Worm (Caenorhabditis elegans) whole organism, L3 larva: ENCODE results near the gene C07G3.8.

Experiments used
- R02D3.7 ChIP-seq: fragments of 150-350 bp; optimal IDR thresholded peaks from 2 replicates; lab custom pipeline; 2014; ENCODE audit warnings: missing biosample characterization, missing genetic modification characterization
- ZK546.5 ChIP-seq: sonication (generic microtip); optimal IDR thresholded peaks from 2 replicates; lab custom pipeline; 2017; ENCODE audit warnings: missing biosample characterization, missing genetic modification characterization
- aly-2 ChIP-seq: fragments of 150-350 bp; optimal IDR thresholded peaks from 2 replicates; lab custom pipeline; 2014; ENCODE audit warnings: missing biosample characterization, missing genetic modification characterization
- ceh-16 ChIP-seq: sonication (generic microtip); optimal IDR thresholded peaks from 2 replicates; lab custom pipeline; 2017; ENCODE audit warnings: missing biosample characterization, missing genetic modification characterization
- ceh-9 ChIP-seq: sonication (generic microtip); optimal IDR thresholded peaks from 2 replicates; lab custom pipeline; 2018; ENCODE audit warnings: missing biosample characterization, missing genetic modification characterization
- daf-12 ChIP-seq: fragments of 150-350 bp; optimal IDR thresholded peaks from 2 replicates; lab custom pipeline; 2014; ENCODE audit warnings: missing biosample characterization, missing genetic modification reagents, missing genetic modification characterization
- egl-27 ChIP-seq: sonication (generic microtip); optimal IDR thresholded peaks from 4 replicates; lab custom pipeline; 2017; ENCODE audit warnings: missing biosample characterization, missing genetic modification reagents, missing genetic modification characterization
- egl-5 ChIP-seq: fragments of 150-350 bp; optimal IDR thresholded peaks from 2 replicates; lab custom pipeline; 2017; ENCODE audit warnings: missing biosample characterization, missing genetic modification reagents, missing genetic modification characterization, inconsistent platforms
- elt-2 ChIP-seq: sonication (generic microtip); optimal IDR thresholded peaks from 2 replicates; lab custom pipeline; 2016; ENCODE audit warnings: missing genetic modification reagents, mild to moderate bottlenecking, missing genetic modification characterization, missing compliant biosample characterization
- elt-3 ChIP-seq, 3 experiments: fragments of 150-350 bp in 1 of 3; sonication (generic microtip) in 2 of 3; optimal IDR thresholded peaks; 2 replicates in 2 of 3; 4 replicates in 1 of 3; lab custom pipeline; 2014 to 2017; ENCODE audit warnings: missing biosample characterization in 3 of 3, missing genetic modification characterization in 3 of 3
- eor-1 ChIP-seq, 2 experiments: fragments of 150-350 bp; optimal IDR thresholded peaks; 2 replicates each; lab custom pipeline; 2014 to 2018; ENCODE audit warnings: missing biosample characterization in 2 of 2, missing genetic modification characterization in 2 of 2
- fkh-10 ChIP-seq: sonication (generic microtip); optimal IDR thresholded peaks from 2 replicates; lab custom pipeline; 2017; ENCODE audit warnings: missing biosample characterization, missing genetic modification reagents, missing genetic modification characterization
- fkh-2 ChIP-seq: fragments of 150-350 bp; optimal IDR thresholded peaks from 2 replicates; lab custom pipeline; 2014; ENCODE audit warnings: missing biosample characterization, missing genetic modification reagents, missing genetic modification characterization
- fos-1 ChIP-seq: fragments of 150-350 bp; optimal IDR thresholded peaks from 2 replicates; lab custom pipeline; 2014; ENCODE audit warnings: missing biosample characterization, missing genetic modification characterization
- lin-39 ChIP-seq: fragments of 150-350 bp; optimal IDR thresholded peaks from 2 replicates; lab custom pipeline; 2018; ENCODE audit warnings: missing biosample characterization, missing genetic modification reagents, missing genetic modification characterization
- lsy-12 ChIP-seq: sonication (generic microtip); optimal IDR thresholded peaks from 2 replicates; lab custom pipeline; 2016; ENCODE audit warnings: mild to moderate bottlenecking, missing genetic modification characterization, missing compliant biosample characterization
- mdl-1 ChIP-seq: fragments of 150-350 bp; optimal IDR thresholded peaks from 2 replicates; lab custom pipeline; 2014; ENCODE audit warnings: missing biosample characterization, missing genetic modification characterization
- mml-1 ChIP-seq: fragments of 150-350 bp; sonication (generic microtip); optimal IDR thresholded peaks from 3 replicates; lab custom pipeline; 2014; ENCODE audit warnings: missing biosample characterization, missing genetic modification characterization
- nfya-1 ChIP-seq: sonication (generic microtip); optimal IDR thresholded peaks from 2 replicates; lab custom pipeline; 2017; ENCODE audit warnings: missing genetic modification characterization, mild to moderate bottlenecking, missing compliant biosample characterization, antibody characterized with exemption, moderate library complexity; ENCODE audit not compliant: insufficient read depth
- nhr-11 ChIP-seq: fragments of 150-350 bp; optimal IDR thresholded peaks from 2 replicates; lab custom pipeline; 2014; ENCODE audit warnings: missing biosample characterization, missing genetic modification characterization
- nhr-12 ChIP-seq: fragments of 150-350 bp; optimal IDR thresholded peaks from 2 replicates; lab custom pipeline; 2014; ENCODE audit warnings: missing biosample characterization, missing genetic modification characterization
- nhr-23 ChIP-seq: fragments of 150-350 bp; optimal IDR thresholded peaks from 2 replicates; lab custom pipeline; 2014; ENCODE audit warnings: missing biosample characterization, missing genetic modification reagents, missing genetic modification characterization
- nhr-25 ChIP-seq: sonication (generic microtip); optimal IDR thresholded peaks from 2 replicates; lab custom pipeline; 2017; ENCODE audit warnings: missing biosample characterization, missing genetic modification characterization
- nhr-28 ChIP-seq: fragments of 150-350 bp; optimal IDR thresholded peaks from 2 replicates; lab custom pipeline; 2014; ENCODE audit warnings: missing biosample characterization, missing genetic modification characterization
- nhr-67 ChIP-seq: fragments of 150-350 bp; optimal IDR thresholded peaks from 2 replicates; lab custom pipeline; 2014; ENCODE audit warnings: missing biosample characterization, missing genetic modification characterization
- nhr-76 ChIP-seq: fragments of 150-350 bp; sonication (generic microtip); optimal IDR thresholded peaks from 5 replicates; lab custom pipeline; 2014; ENCODE audit warnings: missing biosample characterization, missing genetic modification characterization
- nhr-77 ChIP-seq: fragments of 150-350 bp; optimal IDR thresholded peaks from 2 replicates; lab custom pipeline; 2014; ENCODE audit warnings: missing biosample characterization, missing genetic modification characterization
- pqm-1 ChIP-seq: fragments of 150-350 bp; optimal IDR thresholded peaks from 2 replicates; lab custom pipeline; 2017; ENCODE audit warnings: missing biosample characterization, missing genetic modification characterization, inconsistent platforms
- sea-2 ChIP-seq: fragments of 150-350 bp; sonication (generic microtip); optimal IDR thresholded peaks from 4 replicates; lab custom pipeline; 2014; ENCODE audit warnings: missing biosample characterization, missing genetic modification reagents, missing genetic modification characterization
- skn-1 ChIP-seq: fragments of 150-350 bp; optimal IDR thresholded peaks from 2 replicates; lab custom pipeline; 2014; ENCODE audit warnings: missing biosample characterization, missing genetic modification characterization
- tbx-2 ChIP-seq: sonication (generic microtip); optimal IDR thresholded peaks from 2 replicates; lab custom pipeline; 2016; ENCODE audit warnings: mild to moderate bottlenecking, missing genetic modification characterization, missing compliant biosample characterization
- unc-62 ChIP-seq: fragments of 150-350 bp; sonication (generic microtip); optimal IDR thresholded peaks from 4 replicates; lab custom pipeline; 2014; ENCODE audit warnings: missing biosample characterization, missing genetic modification reagents, missing genetic modification characterization
- zag-1 ChIP-seq: fragments of 150-350 bp; optimal IDR thresholded peaks from 2 replicates; lab custom pipeline; 2014; ENCODE audit warnings: missing biosample characterization, missing genetic modification characterization
- ztf-11 ChIP-seq: fragments of 150-350 bp; optimal IDR thresholded peaks from 2 replicates; lab custom pipeline; 2014; ENCODE audit warnings: missing biosample characterization, missing genetic modification characterization
- ztf-4 ChIP-seq: fragments of 150-350 bp; optimal IDR thresholded peaks from 2 replicates; lab custom pipeline; 2014; ENCODE audit warnings: missing biosample characterization, missing genetic modification characterization

The C07G3.8 gene

DNA sequence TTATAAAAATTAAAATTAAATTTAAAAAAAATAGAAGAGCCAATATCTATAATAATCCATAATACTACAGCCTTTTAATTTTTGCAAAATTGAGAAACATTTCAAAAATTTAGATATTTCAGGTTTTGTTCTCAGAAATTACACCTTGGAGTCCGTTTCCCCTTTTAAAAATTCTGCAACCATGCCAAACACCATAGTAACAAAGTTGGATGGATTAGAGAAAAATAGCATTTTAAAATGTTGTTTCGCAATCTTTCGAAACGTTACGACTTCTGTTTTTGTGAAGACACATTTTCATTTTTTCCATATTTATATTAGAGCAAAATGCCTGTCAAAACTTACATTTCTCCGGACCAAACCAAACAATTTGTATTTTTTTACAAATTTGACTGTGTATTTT lies 23.0 kb upstream of the C07G3.8 start, which contains the start of gene T24A6.7:
Gene T24A6.7 (plus strand): TSS at position 301 of the 400 bp plus-strand sequence.
- TF ChIP-seq eor-1 (tag; optimal IDR thresholded peaks at IDR 0.05; lab: Kevin White, UChicago) (no peak), nhr-76 (tag; lab: Kevin White, UChicago) (no peak), mml-1 (tag; lab: Kevin White, UChicago) (no peak), nhr-25 (tag; lab: Kevin White, UChicago) (no peak), daf-12 (tag; lab: Kevin White, UChicago) (no peak), ceh-9 (tag; lab: Kevin White, UChicago) (no peak), unc-62 (GFP tag; lab: Kevin White, UChicago) (no peak), elt-3 (tag; optimal IDR thresholded peaks at IDR 0.05; lab: Kevin White, UChicago) (no peak), ceh-16 (no peak), fos-1 (tag; lab: Kevin White, UChicago) (no peak), ZK546.5 (tag; lab: Kevin White, UChicago) (no peak), nhr-12 (tag; lab: Kevin White, UChicago) (no peak), nhr-77 (tag; lab: Kevin White, UChicago) (no peak)

- peak; percentile 37 for TF ChIP-seq pqm-1
- TF ChIP-seq nhr-12 (tag; lab: Kevin White, UChicago) = no peak
Measured at ce11 chrV:3523262-3523661, 21.3 kb upstream of the C07G3.8 start, which contains the start of gene irg-1. Gene irg-1 (plus strand): TSS chrV:3523587.

DNA sequence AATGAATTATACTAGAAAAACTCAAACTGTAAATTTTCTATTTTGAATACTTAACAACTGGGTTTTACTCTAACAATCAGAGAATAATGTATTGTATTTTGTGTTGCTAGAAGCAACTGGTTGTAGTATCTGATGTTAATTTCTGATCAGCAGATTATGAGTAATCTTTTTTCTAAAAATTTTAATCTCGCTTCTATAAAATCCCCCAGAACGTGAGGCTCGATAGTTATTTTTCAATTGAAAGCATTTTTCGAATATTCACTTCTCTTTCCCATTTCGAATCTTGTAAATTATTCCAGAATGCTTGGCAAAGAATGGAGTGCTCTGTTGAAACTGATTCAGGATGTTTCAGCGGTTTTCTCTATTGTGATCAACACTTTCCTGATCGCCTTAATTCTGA lies 16.0 kb upstream of the C07G3.8 start, which contains the start of gene str-227:
Gene str-227 (plus strand): TSS at position 301 of the 400 bp plus-strand sequence.
- no peak for TF ChIP-seq nhr-76 (tag; lab: Kevin White, UChicago)
- no peak for TF ChIP-seq ZK546.5 (tag; lab: Kevin White, UChicago)
- no peak for TF ChIP-seq ztf-11
- TF ChIP-seq egl-5 (tag; lab: Kevin White, UChicago) = no peak
- no peak for TF ChIP-seq fkh-2 (tag; lab: Kevin White, UChicago)
- no peak for TF ChIP-seq lsy-12 (tag; lab: Kevin White, UChicago)
- no peak for TF ChIP-seq nhr-11 (tag; lab: Kevin White, UChicago)
- TF ChIP-seq aly-2 = no peak
- TF ChIP-seq nhr-28 = no peak
- TF ChIP-seq elt-2 (tag; lab: Kevin White, UChicago) = no peak

- TF ChIP-seq fos-1 (tag; lab: Kevin White, UChicago) = no peak
- no peak for TF ChIP-seq nhr-67 (tag; lab: Kevin White, UChicago)
- TF ChIP-seq egl-27 (tag; lab: Kevin White, UChicago) = no peak
- no peak for TF ChIP-seq R02D3.7
- TF ChIP-seq ceh-9 (tag; lab: Kevin White, UChicago) = no peak
- no peak for TF ChIP-seq ceh-16
- no peak for TF ChIP-seq nhr-23 (tag; lab: Kevin White, UChicago)
- TF ChIP-seq lsy-12 (tag; lab: Kevin White, UChicago) = no peak
- TF ChIP-seq tbx-2 = no peak
- no peak for TF ChIP-seq nfya-1 (tag; lab: Kevin White, UChicago)
- no peak for TF ChIP-seq ztf-11
- TF ChIP-seq egl-5 (tag; lab: Kevin White, UChicago) = no peak
- TF ChIP-seq ZK546.5 (tag; lab: Kevin White, UChicago) = no peak
- no peak for TF ChIP-seq fkh-10 (GFP tag; lab: Kevin White, UChicago)
Measured at ce11 chrV:3512381-3512780, 10.4 kb upstream of the C07G3.8 start, which contains the start of gene str-226. Gene str-226 (plus strand): TSS chrV:3512681.

- no peak for TF ChIP-seq tbx-2
- TF ChIP-seq ztf-4 (tag; lab: Kevin White, UChicago) = no peak
- no peak for TF ChIP-seq pqm-1
- no peak for TF ChIP-seq skn-1 (tag; lab: Kevin White, UChicago)
- no peak for TF ChIP-seq nhr-77 (tag; lab: Kevin White, UChicago)
- TF ChIP-seq fkh-2 (tag; lab: Kevin White, UChicago) = no peak
- no peak for TF ChIP-seq R02D3.7
- no peak for TF ChIP-seq lin-39 (tag; lab: Kevin White, UChicago)
- TF ChIP-seq zag-1 (tag; lab: Kevin White, UChicago) = no peak
- no peak for TF ChIP-seq mdl-1
- TF ChIP-seq sea-2 (GFP tag; lab: Kevin White, UChicago) = no peak
- TF ChIP-seq nfya-1 (tag; lab: Kevin White, UChicago) = no peak
- TF ChIP-seq ceh-9 (tag; lab: Kevin White, UChicago) = no peak
- TF ChIP-seq egl-5 (tag; lab: Kevin White, UChicago) = no peak
Measured at ce11 chrV:3509878-3510277, 7.9 kb upstream of the C07G3.8 start, which contains the start of gene str-228. Gene str-228 (plus strand): TSS chrV:3510178.
